Fruit fly (Drosophila melanogaster) whole organism, embryonic: Measurements from ENCODE around the gene CG18301.

Experiments
- Ada2b ChIP-seq: fragments of 200-800 bp; sonication (Bioruptor generic); IDR thresholded peaks from 2 replicates; pipeline ENCODE4 v1.3.6; 2022; ENCODE audit warnings: missing biosample characterization, missing genetic modification characterization
- B-H2 ChIP-seq: fragments of 200-800 bp; sonication (Bioruptor generic); optimal IDR thresholded peaks from 2 replicates; lab custom pipeline; 2018; ENCODE audit warnings: missing biosample characterization, mild to moderate bottlenecking, missing genetic modification characterization
- Bdp1 ChIP-seq: fragments of 200-800 bp; sonication (Bioruptor generic); optimal IDR thresholded peaks from 3 replicates; lab custom pipeline; 2016; ENCODE audit warnings: missing biosample characterization, missing genetic modification characterization
- Bgb ChIP-seq: fragments of 200-800 bp; sonication (Bioruptor generic); IDR thresholded peaks from 2 replicates; pipeline ENCODE4 v1.3.6; 2022; ENCODE audit warnings: missing biosample characterization, missing genetic modification characterization; ENCODE audit not compliant: partially characterized antibody
- BtbVII ChIP-seq: fragments of 200-800 bp; sonication (Bioruptor generic); optimal IDR thresholded peaks from 3 replicates; lab custom pipeline; 2017; ENCODE audit warnings: missing biosample characterization, mild to moderate bottlenecking, missing genetic modification characterization
- CG10274 ChIP-seq: fragments of 200-800 bp; sonication (Bioruptor generic); optimal IDR thresholded peaks from 3 replicates; lab custom pipeline; 2017; ENCODE audit warnings: missing biosample characterization, mild to moderate bottlenecking, missing genetic modification characterization
- CG10959 ChIP-seq: fragments of 200-800 bp; sonication (Bioruptor generic); IDR thresholded peaks from 2 replicates; pipeline ENCODE4 v1.3.6; 2022; ENCODE audit warnings: missing biosample characterization, missing genetic modification characterization
- CG11456 ChIP-seq: fragments of 200-800 bp; sonication (Bioruptor generic); IDR thresholded peaks from 3 replicates; pipeline ENCODE4 v1.3.6; 2022; ENCODE audit warnings: missing biosample characterization, missing genetic modification characterization
- CG11504 ChIP-seq: fragments of 200-800 bp; sonication (Bioruptor generic); optimal IDR thresholded peaks from 3 replicates; lab custom pipeline; 2019; ENCODE audit warnings: missing biosample characterization, mild to moderate bottlenecking, missing genetic modification characterization, moderate library complexity
- CG12104 ChIP-seq: fragments of 200-800 bp; sonication (Bioruptor generic); optimal IDR thresholded peaks from 3 replicates; lab custom pipeline; 2016; ENCODE audit warnings: missing biosample characterization, missing genetic modification characterization
- CG13624 ChIP-seq: fragments of 200-800 bp; sonication (Bioruptor generic); optimal IDR thresholded peaks from 2 replicates; lab custom pipeline; 2016; ENCODE audit warnings: missing biosample characterization, missing genetic modification characterization
- CG13775 ChIP-seq: fragments of 200-800 bp; sonication (Bioruptor generic); optimal IDR thresholded peaks from 3 replicates; lab custom pipeline; 2017; ENCODE audit warnings: missing biosample characterization, mild to moderate bottlenecking, missing genetic modification characterization
- CG14710 ChIP-seq: fragments of 200-800 bp; sonication (Bioruptor generic); optimal IDR thresholded peaks from 3 replicates; lab custom pipeline; 2019; ENCODE audit warnings: missing biosample characterization, mild to moderate bottlenecking, missing genetic modification characterization, moderate library complexity
- CG15269 ChIP-seq: fragments of 200-800 bp; sonication (Bioruptor generic); optimal IDR thresholded peaks from 2 replicates; lab custom pipeline; 2018; ENCODE audit warnings: missing biosample characterization, mild to moderate bottlenecking, missing genetic modification characterization, moderate library complexity
- CG17359 ChIP-seq: fragments of 200-800 bp; sonication (Bioruptor generic); optimal IDR thresholded peaks from 3 replicates; lab custom pipeline; 2018; ENCODE audit warnings: missing biosample characterization, mild to moderate bottlenecking, missing genetic modification characterization, moderate library complexity
- CG17361 ChIP-seq: fragments of 200-800 bp; sonication (Bioruptor generic); IDR thresholded peaks from 3 replicates; pipeline ENCODE4 v1.3.6; 2022; ENCODE audit warnings: missing biosample characterization, missing genetic modification characterization
- CG18011 ChIP-seq: fragments of 200-800 bp; sonication (Bioruptor generic); optimal IDR thresholded peaks from 2 replicates; lab custom pipeline; 2017; ENCODE audit warnings: missing biosample characterization, missing genetic modification characterization, mild to moderate bottlenecking, moderate library complexity, missing genotype
- CG3065 ChIP-seq: fragments of 200-800 bp; sonication (Bioruptor generic); optimal IDR thresholded peaks from 2 replicates; lab custom pipeline; 2016; ENCODE audit warnings: missing biosample characterization, missing genetic modification characterization
- CG31388 ChIP-seq: fragments of 200-800 bp; sonication (Bioruptor generic); optimal IDR thresholded peaks from 2 replicates; lab custom pipeline; 2016; ENCODE audit warnings: missing biosample characterization, missing genetic modification characterization
- CG33213 ChIP-seq: fragments of 200-800 bp; sonication (Bioruptor generic); optimal IDR thresholded peaks from 3 replicates; lab custom pipeline; 2016; ENCODE audit warnings: missing biosample characterization, missing genetic modification characterization
- CG5245 ChIP-seq: fragments of 200-800 bp; sonication (Bioruptor generic); optimal IDR thresholded peaks from 3 replicates; lab custom pipeline; 2016; ENCODE audit warnings: missing biosample characterization, missing genetic modification characterization
- CG6175 ChIP-seq: fragments of 200-800 bp; sonication (Bioruptor generic); IDR thresholded peaks from 3 replicates; pipeline ENCODE4 v1.3.6; 2022; ENCODE audit warnings: missing biosample characterization, missing genetic modification characterization
- CG7556 ChIP-seq: fragments of 200-800 bp; sonication (Bioruptor generic); optimal IDR thresholded peaks from 2 replicates; lab custom pipeline; 2017; ENCODE audit warnings: missing biosample characterization, mild to moderate bottlenecking, missing genetic modification characterization
- CG8089 ChIP-seq: fragments of 200-800 bp; sonication (Bioruptor generic); optimal IDR thresholded peaks from 3 replicates; lab custom pipeline; 2016; ENCODE audit warnings: missing biosample characterization, missing genetic modification characterization
- CG9609 ChIP-seq: fragments of 200-800 bp; sonication (Bioruptor generic); optimal IDR thresholded peaks from 3 replicates; lab custom pipeline; 2016; ENCODE audit warnings: missing biosample characterization, missing genetic modification characterization
- Camta ChIP-seq: fragments of 200-800 bp; sonication (Bioruptor generic); optimal IDR thresholded peaks from 2 replicates; lab custom pipeline; 2016; ENCODE audit warnings: missing biosample characterization, missing genetic modification characterization
- HmgZ ChIP-seq: fragments of 200-800 bp; sonication (Bioruptor generic); optimal IDR thresholded peaks from 2 replicates; lab custom pipeline; 2018; ENCODE audit warnings: missing biosample characterization, mild to moderate bottlenecking, missing genetic modification characterization
- NC2β ChIP-seq: fragments of 200-800 bp; sonication (Bioruptor generic); optimal IDR thresholded peaks from 2 replicates; lab custom pipeline; 2016; ENCODE audit warnings: missing biosample characterization, missing genetic modification characterization
- Nf-YB ChIP-seq: fragments of 200-800 bp; sonication (Bioruptor generic); optimal IDR thresholded peaks from 3 replicates; lab custom pipeline; 2019; ENCODE audit warnings: missing biosample characterization, mild to moderate bottlenecking, missing genetic modification characterization, moderate library complexity
- Oli ChIP-seq: fragments of 200-800 bp; sonication (Bioruptor generic); optimal IDR thresholded peaks from 2 replicates; lab custom pipeline; 2018; ENCODE audit warnings: missing biosample characterization, mild to moderate bottlenecking, missing genetic modification characterization, moderate library complexity
- Opbp ChIP-seq: fragments of 200-800 bp; sonication (Bioruptor generic); IDR thresholded peaks from 3 replicates; pipeline ENCODE4 v1.3.6; 2022; ENCODE audit warnings: missing biosample characterization, missing genetic modification characterization; ENCODE audit not compliant: partially characterized antibody
- Xbp1 ChIP-seq: fragments of 200-800 bp; sonication (Bioruptor generic); optimal IDR thresholded peaks from 3 replicates; lab custom pipeline; 2016; ENCODE audit warnings: missing biosample characterization, mild to moderate bottlenecking, missing genetic modification characterization
- ab ChIP-seq: fragments of 200-800 bp; sonication (Bioruptor generic); optimal IDR thresholded peaks from 2 replicates; lab custom pipeline; 2016; ENCODE audit warnings: missing biosample characterization, missing genetic modification characterization
- abd-A ChIP-seq: fragments of 200-800 bp; sonication (Bioruptor generic); optimal IDR thresholded peaks from 3 replicates; lab custom pipeline; 2019; ENCODE audit warnings: missing biosample characterization, mild to moderate bottlenecking, missing genetic modification characterization, moderate library complexity
- ash1 ChIP-seq: fragments of 200-800 bp; sonication (Bioruptor generic); optimal IDR thresholded peaks from 2 replicates; lab custom pipeline; 2018; ENCODE audit warnings: missing biosample characterization, mild to moderate bottlenecking, missing genetic modification characterization
- crc ChIP-seq: fragments of 200-800 bp; sonication (Bioruptor generic); optimal IDR thresholded peaks from 2 replicates; lab custom pipeline; 2016; ENCODE audit warnings: missing biosample characterization, missing genetic modification characterization
- crp ChIP-seq, 2 experiments: fragments of 200-800 bp; sonication (Bioruptor generic); optimal IDR thresholded peaks; 2 replicates in 1 of 2; 3 replicates in 1 of 2; lab custom pipeline; 2017; ENCODE audit warnings: missing biosample characterization in 2 of 2, missing genetic modification characterization in 2 of 2, mild to moderate bottlenecking in 1 of 2, moderate library complexity in 1 of 2
- en ChIP-seq: fragments of 200-800 bp; sonication (Bioruptor generic); optimal IDR thresholded peaks from 2 replicates; lab custom pipeline; 2016; ENCODE audit warnings: missing biosample characterization, missing genetic modification characterization
- gro ChIP-seq: fragments of 200-800 bp; sonication (Bioruptor generic); optimal IDR thresholded peaks from 2 replicates; lab custom pipeline; 2016; ENCODE audit warnings: missing biosample characterization, missing genetic modification characterization
- gsb-n ChIP-seq: fragments of 200-800 bp; sonication (Bioruptor generic); optimal IDR thresholded peaks from 3 replicates; lab custom pipeline; 2018; ENCODE audit warnings: missing biosample characterization, mild to moderate bottlenecking, missing genetic modification characterization
- hb ChIP-seq: fragments of 200-800 bp; sonication (Bioruptor generic); IDR thresholded peaks from 3 replicates; pipeline ENCODE4 v1.3.6; 2022; ENCODE audit warnings: missing biosample characterization, missing genetic modification characterization; ENCODE audit not compliant: partially characterized antibody
- hbn ChIP-seq: fragments of 200-800 bp; sonication (Bioruptor generic); IDR thresholded peaks from 2 replicates; pipeline ENCODE4 v1.3.6; 2022; ENCODE audit warnings: missing biosample characterization, missing genetic modification characterization; ENCODE audit not compliant: partially characterized antibody
- lov ChIP-seq, 2 experiments: fragments of 200-800 bp in 1 of 2; fragments of >200 bp in 1 of 2; sonication (Bioruptor generic) in 1 of 2; IDR thresholded peaks in 1 of 2; optimal IDR thresholded peaks in 1 of 2; 2 replicates in 1 of 2; 3 replicates in 1 of 2; pipeline versions ENCODE4 v1.3.6 to Lab custom; 2017 to 2022; ENCODE audit warnings: missing biosample characterization in 1 of 2, missing genetic modification characterization in 1 of 2
- maf-S ChIP-seq: fragments of 200-800 bp; sonication (Bioruptor generic); optimal IDR thresholded peaks from 2 replicates; lab custom pipeline; 2016; ENCODE audit warnings: missing biosample characterization, missing genetic modification characterization
- phol ChIP-seq: fragments of 200-800 bp; sonication (Bioruptor generic); optimal IDR thresholded peaks from 3 replicates; lab custom pipeline; 2018; ENCODE audit warnings: missing biosample characterization, mild to moderate bottlenecking, missing genetic modification characterization, moderate library complexity
- slou ChIP-seq: fragments of 200-800 bp; sonication (Bioruptor generic); optimal IDR thresholded peaks from 3 replicates; lab custom pipeline; 2016; ENCODE audit warnings: missing biosample characterization, missing genetic modification characterization
- tap ChIP-seq: fragments of 200-800 bp; optimal IDR thresholded peaks from 3 replicates; lab custom pipeline; 2019; ENCODE audit warnings: missing biosample characterization, mild to moderate bottlenecking, missing genetic modification characterization, moderate library complexity
- usp ChIP-seq: fragments of >200 bp; optimal IDR thresholded peaks from 2 replicates; lab custom pipeline; 2017; ENCODE audit warnings: missing biosample characterization, missing genetic modification characterization
- zfh1 ChIP-seq: fragments of 200-800 bp; sonication (Bioruptor generic); IDR thresholded peaks from 3 replicates; pipeline ENCODE4 v1.3.6; 2022; ENCODE audit warnings: missing biosample characterization, missing genetic modification characterization

The CG18301 gene

dm6 chr2L:10526953-10527584 is 4.6 kb upstream of the CG18301 start, which contains the start of gene Lip4 (continued):
- TF ChIP-seq Oli (tag; lab: Kevin White, UChicago) (peak; percentile 76), HmgZ (peak; percentile 58), CG5245 (peak; percentile 63), CG12104 (GFP tag; lab: Kevin White, UChicago) (peak; percentile 44), slou (peak; percentile 67), NC2β (GFP tag; lab: Kevin White, UChicago) (peak; percentile 22), phol (tag; lab: Kevin White, UChicago) (peak; percentile 82), CG13775 (GFP tag; lab: Kevin White, UChicago) (peak; percentile 58), gro (GFP tag; lab: Kevin White, UChicago) (no peak), zfh1 (peak; percentile 69), hbn (GFP tag; lab: Robert Waterston, UW) (no peak), tap (peak; percentile 71), CG15269 (tag; lab: Kevin White, UChicago) (peak; percentile 91), hb (no peak), CG11504 (tag; lab: Kevin White, UChicago) (peak; percentile 95), CG7556 (GFP tag; lab: Kevin White, UChicago) (peak; percentile 82), CG9609 (no peak), CG17361 (GFP tag; lab: Robert Waterston, UW) (peak; percentile 80), Camta (GFP tag; lab: Kevin White, UChicago) (peak; percentile 36), CG18011 (peak; percentile 56), CG17359 (tag; lab: Kevin White, UChicago) (peak; percentile 71), CG11456 (GFP tag; lab: Robert Waterston, UW) (no peak; the same call in 2 of the 3 replicates), CG8089 (peak; percentile 42), ab (GFP tag; lab: Kevin White, UChicago) (no peak), gsb-n (tag; lab: Kevin White, UChicago) (peak; percentile 66), CG3065 (GFP tag; lab: Kevin White, UChicago) (no peak), Xbp1 (peak; percentile 77), abd-A (tag; lab: Kevin White, UChicago) (no peak), CG6175 (GFP tag; lab: Robert Waterston, UW) (no peak; the same call in 2 of the 3 replicates), BtbVII (GFP tag; lab: Kevin White, UChicago) (peak; percentile 62), maf-S (GFP tag; lab: Kevin White, UChicago) (peak; percentile 22), en (peak; percentile 8), Nf-YB (GFP tag; lab: Kevin White, UChicago) (peak; percentile 48), Bdp1 (GFP tag; lab: Kevin White, UChicago) (peak; percentile 7), Bgb (GFP tag; lab: Robert Waterston, UW) (no peak), ash1 (GFP tag; lab: Kevin White, UChicago) (no peak), B-H2 (GFP tag; lab: Kevin White, UChicago) (no peak), CG14710 (peak; percentile 63), CG33213 (peak; percentile 4), crp (GFP tag; optimal IDR thresholded peaks at IDR 0.05; lab: Kevin White, UChicago) (peak in 1 of 2 experiments; percentile 11), CG10274 (no peak), lov (optimal IDR thresholded peaks at IDR 0.05; lab: Kevin White, UChicago) (no peak), lov (GFP tag; IDR thresholded peaks at IDR 0.05; lab: Robert Waterston, UW) (no peak), CG10959 (GFP tag; lab: Robert Waterston, UW) (peak; percentile 57; the same call in 1 of the 2 replicates), Ada2b (GFP tag; lab: Robert Waterston, UW) (peak; percentile 79), Opbp (GFP tag; lab: Robert Waterston, UW) (no peak), CG13624 (GFP tag; lab: Kevin White, UChicago) (peak; percentile 40), crc (no peak), usp (no peak), CG31388 (peak; percentile 31)
